Worm (Caenorhabditis elegans) whole organism, midembryonic: ENCODE measurements around the gene C54F6.5.

Experiments used
- T22C8.4 ChIP-seq: fragments of 200-800 bp; sonication (Bioruptor generic); IDR thresholded peaks from 2 replicates; pipeline ENCODE4 v1.3.6; 2022; ENCODE audit warnings: missing genetic modification characterization, missing compliant biosample characterization
- cog-1 ChIP-seq: sonication (generic microtip); optimal IDR thresholded peaks from 2 replicates; lab custom pipeline; 2016; ENCODE audit warnings: missing genetic modification characterization, missing compliant biosample characterization
- flt-1 ChIP-seq: fragments of 200-800 bp; sonication (Bioruptor generic); IDR thresholded peaks from 2 replicates; pipeline ENCODE4 v1.3.6; 2022; ENCODE audit warnings: missing genetic modification characterization, missing compliant biosample characterization
- klf-2 ChIP-seq: fragments of 200-800 bp; sonication (Bioruptor generic); conservative IDR thresholded peaks from 2 replicates; pipeline ENCODE4 v1.3.6; 2022; ENCODE audit warnings: missing genetic modification reagents, missing genetic modification characterization, missing compliant biosample characterization
- med-1 ChIP-seq: sonication (generic microtip); optimal IDR thresholded peaks from 2 replicates; lab custom pipeline; 2017; ENCODE audit warnings: missing genetic modification characterization, mild to moderate bottlenecking, missing compliant biosample characterization, antibody characterized with exemption, missing genetic modification reagents; ENCODE audit not compliant: insufficient read depth
- ref-1 ChIP-seq: fragments of 200-800 bp; sonication (Bioruptor generic); conservative IDR thresholded peaks from 2 replicates; pipeline ENCODE4 v1.3.6; 2022; ENCODE audit warnings: missing genetic modification reagents, missing genetic modification characterization, missing compliant biosample characterization
- tab-1 ChIP-seq: fragments of 200-800 bp; sonication (Bioruptor generic); IDR thresholded peaks from 2 replicates; pipeline ENCODE4 v1.3.6; 2022; ENCODE audit warnings: missing genetic modification characterization, missing compliant biosample characterization
- ztf-23 ChIP-seq: fragments of 200-800 bp; sonication (Bioruptor generic); IDR thresholded peaks from 2 replicates; pipeline ENCODE4 v1.3.6; 2022; ENCODE audit warnings: missing genetic modification reagents, missing genetic modification characterization, missing compliant biosample characterization
- ztf-29 ChIP-seq: fragments of 200-800 bp; sonication (Bioruptor generic); IDR thresholded peaks from 2 replicates; pipeline ENCODE4 v1.3.6; 2022; ENCODE audit warnings: missing genetic modification reagents, missing genetic modification characterization, missing compliant biosample characterization

Gene C54F6.5

ce11 chrV:7548499-7548898 lies 19.6 kb downstream of the C54F6.5 start:
- TF ChIP-seq tab-1 = peak; percentile 79
- peak; percentile 89 for TF ChIP-seq flt-1
- TF ChIP-seq klf-2 (GFP tag; lab: Robert Waterston, UW) = peak; percentile 59; the same call in 1 of the 2 replicates
- TF ChIP-seq ztf-23 (GFP tag; lab: Robert Waterston, UW) = peak; percentile 81

DNA sequence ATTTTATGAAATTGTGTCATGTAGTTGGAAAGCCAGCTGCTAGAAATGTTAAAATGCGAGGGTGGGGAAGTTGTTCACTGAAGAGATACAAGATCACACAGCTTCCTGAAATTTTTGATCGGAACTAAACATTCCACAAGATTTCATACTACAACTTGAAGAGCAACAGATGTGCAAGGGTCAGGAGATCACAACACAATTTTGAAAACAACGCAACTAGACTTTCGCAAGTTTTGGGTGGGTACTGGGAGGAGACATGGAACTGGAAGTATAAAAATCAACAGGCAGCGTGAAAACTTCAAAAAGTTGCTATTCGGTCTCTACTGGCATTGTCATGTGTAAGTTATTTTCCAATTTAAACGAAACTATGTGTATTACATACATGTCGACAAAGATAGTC lies 22.9 kb downstream of the C54F6.5 start, which contains the start of gene F19F10.3:
TSS of gene F19F10.3 (plus strand) at position 301 of the 400 bp plus-strand sequence.
- no peak for TF ChIP-seq med-1 (GFP tag; lab: Kevin White, UChicago)
- no peak for TF ChIP-seq klf-2 (GFP tag; lab: Robert Waterston, UW)
- no peak for TF ChIP-seq cog-1 (tag; lab: Kevin White, UChicago)
- no peak for TF ChIP-seq flt-1
- TF ChIP-seq ref-1 (GFP tag; lab: Robert Waterston, UW) = no peak
- TF ChIP-seq tab-1 = no peak
- no peak for TF ChIP-seq ztf-29 (GFP tag; lab: Robert Waterston, UW)
- TF ChIP-seq ztf-23 (GFP tag; lab: Robert Waterston, UW) = no peak
- TF ChIP-seq T22C8.4 (GFP tag; lab: Robert Waterston, UW) = no peak

- TF ChIP-seq T22C8.4 (GFP tag; lab: Robert Waterston, UW) = no peak
- no peak for TF ChIP-seq ref-1 (GFP tag; lab: Robert Waterston, UW)
- no peak for TF ChIP-seq tab-1
- TF ChIP-seq med-1 (GFP tag; lab: Kevin White, UChicago) = no peak
- no peak for TF ChIP-seq ztf-29 (GFP tag; lab: Robert Waterston, UW)
- no peak for TF ChIP-seq cog-1 (tag; lab: Kevin White, UChicago)
- no peak for TF ChIP-seq flt-1
- no peak for TF ChIP-seq klf-2 (GFP tag; lab: Robert Waterston, UW)
- TF ChIP-seq ztf-23 (GFP tag; lab: Robert Waterston, UW) = no peak
Measured at ce11 chrV:7553873-7554362, 25.0 kb downstream of the C54F6.5 start, which contains the start of gene ttr-10. ttr-10 (minus strand) TSS chrV:7553923.

ce11 chrV:7555875-7556274 lies 27.0 kb downstream of the C54F6.5 start:
- no peak for TF ChIP-seq ztf-23 (GFP tag; lab: Robert Waterston, UW)
- no peak for TF ChIP-seq tab-1
- TF ChIP-seq flt-1 = no peak
- TF ChIP-seq med-1 (GFP tag; lab: Kevin White, UChicago) = no peak
- no peak for TF ChIP-seq cog-1 (tag; lab: Kevin White, UChicago)
- TF ChIP-seq ztf-29 (GFP tag; lab: Robert Waterston, UW) = no peak

DNA sequence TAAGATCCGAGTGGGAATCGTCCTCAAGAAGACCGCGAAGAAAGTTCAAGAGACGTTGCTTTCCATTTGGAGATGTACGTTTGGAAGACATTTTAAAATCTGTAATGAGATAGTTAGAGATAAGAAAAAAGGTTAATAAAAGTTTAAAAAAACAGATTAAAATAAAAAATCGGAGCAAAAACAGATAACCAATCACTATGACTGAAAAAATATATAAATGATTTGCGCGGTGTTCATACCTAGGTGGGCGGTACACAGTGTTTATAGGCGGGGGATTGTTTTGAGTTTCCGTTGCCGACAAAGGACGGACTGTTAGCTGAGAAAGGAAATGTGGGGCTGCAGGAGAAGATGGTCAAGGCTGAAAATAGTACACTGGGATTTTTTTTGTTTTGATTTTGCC lies 29.8 kb downstream of the C54F6.5 start, which contains the start of gene ets-7:
TSS of gene ets-7 (minus strand) at position 101 of the 400 bp plus-strand sequence.
- no peak for TF ChIP-seq klf-2 (GFP tag; lab: Robert Waterston, UW)
- TF ChIP-seq tab-1 = no peak
- no peak for TF ChIP-seq flt-1
- no peak for TF ChIP-seq T22C8.4 (GFP tag; lab: Robert Waterston, UW)
- TF ChIP-seq ref-1 (GFP tag; lab: Robert Waterston, UW) = no peak
- no peak for TF ChIP-seq ztf-29 (GFP tag; lab: Robert Waterston, UW)
- TF ChIP-seq cog-1 (tag; lab: Kevin White, UChicago) = no peak
- TF ChIP-seq ztf-23 (GFP tag; lab: Robert Waterston, UW) = no peak
- TF ChIP-seq med-1 (GFP tag; lab: Kevin White, UChicago) = no peak

DNA sequence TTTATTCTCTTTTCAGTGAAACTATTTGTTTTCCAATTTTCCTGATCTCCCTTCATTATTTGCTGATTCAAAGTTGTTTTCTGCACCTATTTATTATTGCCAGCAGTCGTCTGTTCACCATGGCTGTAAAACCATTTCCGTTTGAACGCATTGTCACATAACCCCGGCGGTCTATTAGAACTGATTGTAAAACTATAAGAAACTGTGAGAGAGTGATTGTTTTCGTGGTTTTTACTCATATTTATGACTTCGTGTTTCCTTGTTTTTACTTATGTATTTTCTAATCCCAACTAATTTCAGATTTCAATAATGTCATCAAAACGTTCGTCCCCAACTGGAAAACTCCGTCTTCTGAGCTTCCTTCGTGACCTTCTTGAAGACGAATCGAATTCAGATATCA lies 34.0 kb downstream of the C54F6.5 start, which contains the start of gene F19F10.1:
TSS of gene F19F10.1 (plus strand) at position 301 of the 400 bp plus-strand sequence.
- TF ChIP-seq ztf-23 (GFP tag; lab: Robert Waterston, UW) = no peak
- no peak for TF ChIP-seq cog-1 (tag; lab: Kevin White, UChicago)
- TF ChIP-seq flt-1 = no peak
- no peak for TF ChIP-seq tab-1
- no peak for TF ChIP-seq T22C8.4 (GFP tag; lab: Robert Waterston, UW)
- no peak for TF ChIP-seq ztf-29 (GFP tag; lab: Robert Waterston, UW)
- no peak for TF ChIP-seq med-1 (GFP tag; lab: Kevin White, UChicago)
- no peak for TF ChIP-seq klf-2 (GFP tag; lab: Robert Waterston, UW)

DNA sequence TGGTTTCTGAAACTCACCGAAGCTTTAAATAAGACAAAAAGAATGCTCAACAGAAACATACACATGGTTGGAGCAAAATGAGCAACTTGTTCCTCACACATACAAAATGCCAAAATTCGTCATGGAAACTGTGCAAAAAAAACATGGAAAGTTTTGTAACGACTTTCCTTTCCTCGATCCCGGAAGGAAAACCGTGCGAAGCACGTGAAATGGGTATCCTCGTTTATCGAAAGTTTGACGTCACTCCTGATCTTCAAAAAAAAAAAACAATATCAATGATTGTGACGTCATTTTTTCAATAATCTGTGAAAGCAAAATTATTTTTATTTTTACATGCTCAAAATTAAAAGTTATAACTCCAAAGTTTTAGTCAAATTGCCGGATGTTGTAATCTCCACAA lies 41.4 kb downstream of the C54F6.5 start, which contains the start of gene clec-212:
TSS of gene clec-212 (minus strand) at position 101 of the 400 bp plus-strand sequence.
- TF ChIP-seq ztf-23 (GFP tag; lab: Robert Waterston, UW) (no peak), flt-1 (no peak), ref-1 (GFP tag; lab: Robert Waterston, UW) (no peak), cog-1 (tag; lab: Kevin White, UChicago) (no peak), klf-2 (GFP tag; lab: Robert Waterston, UW) (no peak), T22C8.4 (GFP tag; lab: Robert Waterston, UW) (no peak), ztf-29 (GFP tag; lab: Robert Waterston, UW) (no peak), tab-1 (no peak), med-1 (GFP tag; lab: Kevin White, UChicago) (no peak)

DNA sequence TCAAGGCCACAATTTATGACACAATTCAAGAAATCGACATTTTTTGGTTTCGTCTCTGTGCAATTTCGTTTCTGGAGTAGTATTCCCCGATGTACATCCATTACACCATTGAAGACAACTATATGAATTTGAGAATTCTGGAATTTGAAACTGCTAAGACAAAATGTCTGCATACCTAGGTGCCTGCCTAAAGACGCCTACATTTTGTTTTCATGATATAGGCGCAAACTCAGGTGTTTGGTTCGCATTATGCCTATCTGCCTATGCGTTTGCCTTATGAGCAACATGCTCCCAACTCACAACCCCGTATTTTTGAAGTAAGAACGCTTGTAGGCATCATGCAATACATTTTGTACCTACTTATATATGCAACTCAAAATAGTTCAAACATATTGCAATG lies 42.0 kb downstream of the C54F6.5 start, which contains the start of gene F19F10.14:
TSS of gene F19F10.14 (minus strand) at position 101 of the 400 bp plus-strand sequence.
- TF ChIP-seq klf-2 (GFP tag; lab: Robert Waterston, UW) (no peak), cog-1 (tag; lab: Kevin White, UChicago) (no peak), T22C8.4 (GFP tag; lab: Robert Waterston, UW) (no peak), flt-1 (no peak), med-1 (GFP tag; lab: Kevin White, UChicago) (no peak), ref-1 (GFP tag; lab: Robert Waterston, UW) (no peak), ztf-23 (GFP tag; lab: Robert Waterston, UW) (no peak), ztf-29 (GFP tag; lab: Robert Waterston, UW) (no peak)

ce11 chrV:7575563-7575962 lies 46.6 kb downstream of the C54F6.5 start, which contains the start of the genes snu-66 and ints-9:
snu-66 (minus strand) TSS chrV:7575670.
ints-9 (plus strand) TSS chrV:7575802.
- no peak for TF ChIP-seq ref-1 (GFP tag; lab: Robert Waterston, UW)
- no peak for TF ChIP-seq med-1 (GFP tag; lab: Kevin White, UChicago)
- no peak for TF ChIP-seq flt-1
- no peak for TF ChIP-seq ztf-23 (GFP tag; lab: Robert Waterston, UW)
- no peak for TF ChIP-seq klf-2 (GFP tag; lab: Robert Waterston, UW)
- TF ChIP-seq cog-1 (tag; lab: Kevin White, UChicago) = no peak
- TF ChIP-seq tab-1 = no peak
